Fruit fly (Drosophila melanogaster): ENCODE measurements around the gene CG9784.

The CG9784 gene

DNA sequence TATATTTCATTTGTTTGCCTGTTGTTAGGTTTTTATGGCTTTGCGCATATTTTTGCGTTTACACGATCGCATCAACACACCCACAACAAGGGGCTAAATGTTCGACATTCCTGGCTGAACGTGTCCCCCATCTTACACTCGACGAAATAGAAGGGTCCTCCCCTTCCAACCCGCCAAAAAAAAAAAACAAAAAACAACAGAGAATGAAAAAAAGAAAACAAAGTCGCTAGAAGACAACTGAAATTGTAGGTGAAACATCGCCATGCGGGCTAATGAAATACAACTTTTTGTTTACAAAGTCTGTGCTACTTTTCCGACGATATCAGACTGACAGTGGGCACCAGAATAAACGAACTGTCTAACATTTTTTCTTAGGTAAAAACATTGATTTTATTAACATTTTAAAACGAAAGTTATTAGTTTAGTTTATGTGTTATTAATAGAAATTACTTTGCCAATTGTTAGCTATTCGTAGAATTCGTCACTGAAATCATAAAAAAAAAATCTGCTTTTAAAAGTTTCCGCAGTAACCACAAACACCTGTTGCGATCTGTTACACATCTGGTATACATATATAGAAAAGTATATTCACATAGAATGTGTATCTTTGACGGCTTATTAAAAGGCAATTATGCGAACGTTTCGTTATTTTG, 28.3 kb downstream of the CG9784 start (continued):
- TF ChIP-seq CG32532 (GFP tag; IDR thresholded peaks at IDR 0.05) (peak; percentile 46), CG11504 (tag; optimal IDR thresholded peaks at IDR 0.05) (no peak), dysf (GFP tag; IDR thresholded peaks at IDR 0.05) (peak; percentile 41; the same call in 2 of the 3 replicates), CG9817 (tag; optimal IDR thresholded peaks at IDR 0.05) (no peak), ems (GFP tag; optimal IDR thresholded peaks at IDR 0.05) (no peak), tna (GFP tag; IDR thresholded peaks at IDR 0.05; ENCODE audit: partially characterized antibody) (no peak), CG9932 (GFP tag; IDR thresholded peaks at IDR 0.05) (peak; percentile 37; the same call in 1 of the 2 replicates), CG13894 (tag; optimal IDR thresholded peaks at IDR 0.05) (no peak), mirr (GFP tag; optimal IDR thresholded peaks at IDR 0.05) (no peak), CG31224 (GFP tag; IDR thresholded peaks at IDR 0.05) (no peak), YL-1 (GFP tag; optimal IDR thresholded peaks at IDR 0.05) (no peak), CG9215 (GFP tag; IDR thresholded peaks at IDR 0.05) (no peak), CG8944 (GFP tag; optimal IDR thresholded peaks at IDR 0.05) (no peak), schlank (tag; optimal IDR thresholded peaks at IDR 0.05) (no peak), pita (GFP tag; optimal IDR thresholded peaks at IDR 0.05) (no peak), CG2678 (tag; optimal IDR thresholded peaks at IDR 0.05) (peak; percentile 24), CG17829 (tag; optimal IDR thresholded peaks at IDR 0.05) (no peak), CG15479 (GFP tag; optimal IDR thresholded peaks at IDR 0.05) (no peak), dmrt99B (tag; optimal IDR thresholded peaks at IDR 0.05) (peak; percentile 7), gfzf (GFP tag; optimal IDR thresholded peaks at IDR 0.05) (no peak), C15 (GFP tag; IDR thresholded peaks at IDR 0.05) (no peak), kay (GFP tag; optimal IDR thresholded peaks at IDR 0.05) (no peak), gro (GFP tag; optimal IDR thresholded peaks at IDR 0.05) (no peak), mld (GFP tag; IDR thresholded peaks at IDR 0.05; ENCODE audit: partially characterized antibody) (no peak), Poxn (GFP tag; IDR thresholded peaks at IDR 0.05) (no peak), CG4360 (GFP tag; IDR thresholded peaks at IDR 0.05) (no peak), oc (tag; optimal IDR thresholded peaks at IDR 0.05) (no peak), CG2129 (GFP tag; IDR thresholded peaks at IDR 0.05; ENCODE audit: partially characterized antibody) (no peak), kah (GFP tag; optimal IDR thresholded peaks at IDR 0.05) (peak; percentile 55), CG3995 (GFP tag; optimal IDR thresholded peaks at IDR 0.05) (no peak), CG7745 (tag; optimal IDR thresholded peaks at IDR 0.05) (no peak), wdn (GFP tag; IDR thresholded peaks at IDR 0.05) (no peak), Side (GFP tag; optimal IDR thresholded peaks at IDR 0.05) (no peak), CG14710 (tag; optimal IDR thresholded peaks at IDR 0.05) (no peak), tin (GFP tag; optimal IDR thresholded peaks at IDR 0.05) (no peak), bowl (GFP tag; IDR thresholded peaks at IDR 0.05) (no peak), CG6854 (GFP tag; optimal IDR thresholded peaks at IDR 0.05) (no peak), jing (GFP tag; optimal IDR thresholded peaks at IDR 0.05) (no peak), prd (optimal IDR thresholded peaks at IDR 0.05) (no peak), prd (GFP tag; IDR thresholded peaks at IDR 0.05) (0 out of 3 replicates have a peak, but pooled peaks have one; percentile 8), Ada2b (GFP tag; IDR thresholded peaks at IDR 0.05) (no peak), CG13775 (GFP tag; optimal IDR thresholded peaks at IDR 0.05) (no peak), CG8765 (GFP tag; IDR thresholded peaks at IDR 0.05) (no peak), E2f1 (GFP tag; IDR thresholded peaks at IDR 0.05) (no peak), zfh1 (GFP tag; IDR thresholded peaks at IDR 0.05) (no peak), ham (GFP tag; IDR thresholded peaks at IDR 0.05) (no peak), lab (GFP tag; optimal IDR thresholded peaks at IDR 0.05) (no peak), rib (GFP tag; IDR thresholded peaks at IDR 0.05) (no peak), CG30403 (GFP tag; optimal IDR thresholded peaks at IDR 0.05) (no peak), D (optimal IDR thresholded peaks at IDR 0.05) (no peak), D (GFP tag; optimal IDR thresholded peaks at IDR 0.05) (no peak), gsb (GFP tag; IDR thresholded peaks at IDR 0.05) (no peak)
